Fruit fly (Drosophila melanogaster) S2 (cell line): Measurements from ENCODE around the gene Pop1.

Source experiments
- CG8478 ChIP-seq: fragments of >200 bp; optimal IDR thresholded peaks from 2 replicates; lab custom pipeline; 2018
- CTCF ChIP-seq, 2 experiments: fragments of >200 bp; optimal IDR thresholded peaks; 2 replicates each; lab custom pipeline; 2018

- TF ChIP-seq CG8478 (no peak), CTCF (optimal IDR thresholded peaks at IDR 0.05; lab: Kevin White, UChicago) (peak in 1 of 2 experiments; percentile 29)
These were observed 43.5 kb downstream of the Pop1 start, which contains the start of the genes Sirt4 and CG4119 for dm6 chrX:5665902-5666301.
